Fruit fly (Drosophila melanogaster) whole organism: Measurements from ENCODE around the gene CG13114.

Source experiments
- pan ChIP-seq: fragments of >200 bp; optimal IDR thresholded peaks from 2 replicates; lab custom pipeline; 2017
- psq ChIP-seq: fragments of >200 bp; optimal IDR thresholded peaks from 2 replicates; lab custom pipeline; 2017
- usp ChIP-seq: fragments of >200 bp; optimal IDR thresholded peaks from 2 replicates; lab custom pipeline; 2017; ENCODE audit warnings: missing biosample characterization, missing genetic modification characterization, mixed read lengths

DNA sequence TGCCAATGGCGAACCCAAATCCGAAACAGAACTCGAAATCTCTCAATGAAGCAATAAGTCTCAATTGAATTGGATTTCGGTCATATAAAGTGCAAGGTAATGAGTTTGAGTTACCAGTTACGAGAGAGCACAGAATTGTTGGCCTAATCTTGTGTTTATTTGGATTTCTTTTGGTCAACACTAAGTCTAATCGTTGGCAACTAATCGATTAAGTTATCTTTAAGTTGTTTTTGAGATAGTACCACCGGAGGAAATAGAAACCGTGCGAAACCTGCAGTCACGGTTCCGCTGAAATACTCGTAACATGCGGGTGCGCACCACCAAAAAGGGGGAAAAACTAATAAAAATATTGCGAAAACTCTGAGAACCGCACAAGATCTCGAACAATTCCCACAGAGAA, 43.6 kb downstream of the CG13114 start, which contains the start of gene CG3841:
- TF ChIP-seq usp (no peak), pan (lab: Kevin White, UChicago) (no peak), psq (lab: Kevin White, UChicago) (no peak)
